Fruit fly (Drosophila melanogaster) whole organism, embryonic: ENCODE measurements around the gene Cht5.
A peak's percentile ranks its signal among the peaks of the same experiment; 100 is the strongest.

ENCODE experiments used
- Abd-B ChIP-seq: fragments of 200-800 bp; sonication (Bioruptor generic); optimal IDR thresholded peaks from 2 replicates; lab custom pipeline; 2018; ENCODE audit warnings: missing biosample characterization, mild to moderate bottlenecking, missing genetic modification characterization, moderate library complexity
- CG10543 ChIP-seq: fragments of 200-800 bp; sonication (Bioruptor generic); optimal IDR thresholded peaks from 3 replicates; lab custom pipeline; 2017; ENCODE audit warnings: missing biosample characterization, mild to moderate bottlenecking, missing genetic modification characterization, moderate library complexity
- CG11085 ChIP-seq: fragments of 200-800 bp; sonication (Bioruptor generic); IDR thresholded peaks from 2 replicates; pipeline ENCODE4 v1.3.6; 2022; ENCODE audit warnings: missing biosample characterization, missing genetic modification characterization
- CG11093 ChIP-seq: fragments of 200-800 bp; sonication (Bioruptor generic); IDR thresholded peaks from 3 replicates; pipeline ENCODE4 v1.3.6; 2022; ENCODE audit warnings: missing biosample characterization, missing genetic modification characterization
- CG11247 ChIP-seq: fragments of 200-800 bp; sonication (Bioruptor generic); IDR thresholded peaks from 2 replicates; pipeline ENCODE4 v1.3.6; 2022; ENCODE audit warnings: missing biosample characterization, missing genetic modification characterization
- CG11560 ChIP-seq: fragments of 200-800 bp; sonication (Bioruptor generic); IDR thresholded peaks from 3 replicates; pipeline ENCODE4 v1.3.6; 2022; ENCODE audit warnings: missing biosample characterization, missing genetic modification characterization
- CG11723 ChIP-seq: fragments of 200-800 bp; sonication (Bioruptor generic); optimal IDR thresholded peaks from 2 replicates; lab custom pipeline; 2017; ENCODE audit warnings: missing biosample characterization, mild to moderate bottlenecking, missing genetic modification characterization
- CG12942 ChIP-seq: fragments of 200-800 bp; sonication (Bioruptor generic); optimal IDR thresholded peaks from 3 replicates; lab custom pipeline; 2016; ENCODE audit warnings: missing biosample characterization, missing genetic modification characterization
- CG13775 ChIP-seq: fragments of 200-800 bp; sonication (Bioruptor generic); optimal IDR thresholded peaks from 3 replicates; lab custom pipeline; 2017; ENCODE audit warnings: missing biosample characterization, mild to moderate bottlenecking, missing genetic modification characterization
- CG13894 ChIP-seq: fragments of 200-800 bp; sonication (Bioruptor generic); optimal IDR thresholded peaks from 3 replicates; lab custom pipeline; 2018; ENCODE audit warnings: missing biosample characterization, mild to moderate bottlenecking, missing genetic modification characterization, moderate library complexity
- CG1529 ChIP-seq: fragments of 200-800 bp; sonication (Bioruptor generic); optimal IDR thresholded peaks from 3 replicates; lab custom pipeline; 2018; ENCODE audit warnings: missing biosample characterization, missing genetic modification characterization
- CG15479 ChIP-seq: fragments of 200-800 bp; sonication (Bioruptor generic); optimal IDR thresholded peaks from 3 replicates; lab custom pipeline; 2019; ENCODE audit warnings: missing biosample characterization, mild to moderate bottlenecking, missing genetic modification characterization, moderate library complexity
- CG15514 ChIP-seq: fragments of 200-800 bp; sonication (Bioruptor generic); optimal IDR thresholded peaks from 3 replicates; lab custom pipeline; 2017; ENCODE audit warnings: missing biosample characterization, missing genetic modification characterization, mild to moderate bottlenecking, moderate library complexity, missing genetic modification reagents
- CG17361 ChIP-seq: fragments of 200-800 bp; sonication (Bioruptor generic); IDR thresholded peaks from 3 replicates; pipeline ENCODE4 v1.3.6; 2022; ENCODE audit warnings: missing biosample characterization, missing genetic modification characterization
- CG17829 ChIP-seq: fragments of 200-800 bp; optimal IDR thresholded peaks from 2 replicates; lab custom pipeline; 2019; ENCODE audit warnings: missing biosample characterization, mild to moderate bottlenecking, missing genetic modification characterization, moderate library complexity
- CG17912 ChIP-seq: fragments of 200-800 bp; sonication (Bioruptor generic); optimal IDR thresholded peaks from 2 replicates; lab custom pipeline; 2018; ENCODE audit warnings: missing biosample characterization, mild to moderate bottlenecking, missing genetic modification characterization
- CG18262 ChIP-seq: fragments of 200-800 bp; optimal IDR thresholded peaks from 3 replicates; lab custom pipeline; 2019; ENCODE audit warnings: missing biosample characterization, mild to moderate bottlenecking, missing genetic modification characterization, moderate library complexity
- CG1832 ChIP-seq: fragments of 200-800 bp; sonication (Bioruptor generic); optimal IDR thresholded peaks from 2 replicates; lab custom pipeline; 2017; ENCODE audit warnings: missing biosample characterization, mild to moderate bottlenecking, missing genetic modification characterization, inconsistent platforms
- CG18599 ChIP-seq: fragments of 200-800 bp; sonication (Bioruptor generic); optimal IDR thresholded peaks from 3 replicates; lab custom pipeline; 2017; ENCODE audit warnings: missing biosample characterization, missing genetic modification characterization, mild to moderate bottlenecking, moderate library complexity, missing genetic modification reagents
- CG43689 ChIP-seq: fragments of 200-800 bp; sonication (Bioruptor generic); IDR thresholded peaks from 2 replicates; pipeline ENCODE4 v1.3.6; 2022; ENCODE audit warnings: missing biosample characterization, missing genetic modification characterization
- CG4820 ChIP-seq: fragments of 200-800 bp; sonication (Bioruptor generic); optimal IDR thresholded peaks from 3 replicates; lab custom pipeline; 2016; ENCODE audit warnings: missing biosample characterization, missing genetic modification characterization
- CG5953 ChIP-seq: fragments of 200-800 bp; sonication (Bioruptor generic); IDR thresholded peaks from 2 replicates; pipeline ENCODE4 v1.3.6; 2022; ENCODE audit warnings: missing biosample characterization, missing genetic modification characterization
- CG6175 ChIP-seq: fragments of 200-800 bp; sonication (Bioruptor generic); IDR thresholded peaks from 3 replicates; pipeline ENCODE4 v1.3.6; 2022; ENCODE audit warnings: missing biosample characterization, missing genetic modification characterization
- CG6854 ChIP-seq: fragments of 200-800 bp; sonication (Bioruptor generic); optimal IDR thresholded peaks from 3 replicates; lab custom pipeline; 2017; ENCODE audit warnings: missing biosample characterization, mild to moderate bottlenecking, missing genetic modification characterization
- CG8089 ChIP-seq: fragments of 200-800 bp; sonication (Bioruptor generic); optimal IDR thresholded peaks from 3 replicates; lab custom pipeline; 2016; ENCODE audit warnings: missing biosample characterization, missing genetic modification characterization
- CG9215 ChIP-seq: fragments of 200-800 bp; sonication (Bioruptor generic); IDR thresholded peaks from 2 replicates; pipeline ENCODE4 v1.3.6; 2022; ENCODE audit warnings: missing biosample characterization, missing genetic modification characterization
- Camta ChIP-seq: fragments of 200-800 bp; sonication (Bioruptor generic); optimal IDR thresholded peaks from 2 replicates; lab custom pipeline; 2016; ENCODE audit warnings: missing biosample characterization, missing genetic modification characterization
- CkIIα-i1 ChIP-seq: fragments of 200-800 bp; sonication (Bioruptor generic); IDR thresholded peaks from 2 replicates; pipeline ENCODE4 v1.3.6; 2022; ENCODE audit warnings: missing biosample characterization, missing genetic modification characterization
- Eip74EF ChIP-seq, 2 experiments: fragments of 200-800 bp in 1 of 2; fragments of >200 bp in 1 of 2; sonication (Bioruptor generic) in 1 of 2; optimal IDR thresholded peaks; 2 replicates each; lab custom pipeline; 2017 to 2019; ENCODE audit warnings: missing biosample characterization in 2 of 2, missing genetic modification characterization in 2 of 2, mild to moderate bottlenecking in 1 of 2, moderate library complexity in 1 of 2
- Ets65A ChIP-seq: fragments of 200-800 bp; sonication (Bioruptor generic); peaks from one replicate; lab custom pipeline; 2016; ENCODE audit warnings: missing biosample characterization, missing genetic modification characterization
- Hr78 ChIP-seq, 2 experiments: fragments of 200-800 bp in 1 of 2; fragments of >200 bp in 1 of 2; sonication (Bioruptor generic) in 1 of 2; optimal IDR thresholded peaks; 2 replicates each; lab custom pipeline; 2017 to 2019; ENCODE audit warnings: missing biosample characterization in 2 of 2, missing genetic modification characterization in 2 of 2, mild to moderate bottlenecking in 1 of 2, moderate library complexity in 1 of 2
- Mrtf ChIP-seq: fragments of 200-800 bp; sonication (Bioruptor generic); IDR thresholded peaks from 3 replicates; pipeline ENCODE4 v1.3.6; 2022; ENCODE audit warnings: missing biosample characterization, missing genetic modification characterization
- NK7.1 ChIP-seq: fragments of 200-800 bp; sonication (Bioruptor generic); optimal IDR thresholded peaks from 3 replicates; lab custom pipeline; 2016; ENCODE audit warnings: missing biosample characterization, missing genetic modification characterization
- Oaz ChIP-seq: fragments of 200-800 bp; sonication (Bioruptor generic); IDR thresholded peaks from 2 replicates; pipeline ENCODE4 v1.3.6; 2022; ENCODE audit warnings: missing biosample characterization, missing genetic modification characterization
- aop ChIP-seq: fragments of 200-800 bp; sonication (Bioruptor generic); IDR thresholded peaks from 2 replicates; pipeline ENCODE4 v1.3.6; 2022; ENCODE audit warnings: missing biosample characterization, missing genetic modification characterization
- bab2 ChIP-seq: fragments of 200-800 bp; sonication (Bioruptor generic); optimal IDR thresholded peaks from 2 replicates; lab custom pipeline; 2016; ENCODE audit warnings: missing biosample characterization, missing genetic modification characterization
- cato ChIP-seq: fragments of 200-800 bp; sonication (Bioruptor generic); optimal IDR thresholded peaks from 2 replicates; lab custom pipeline; 2016; ENCODE audit warnings: missing biosample characterization, missing genetic modification characterization, borderline replicate concordance
- chn ChIP-seq: fragments of 200-800 bp; sonication (Bioruptor generic); optimal IDR thresholded peaks from 2 replicates; lab custom pipeline; 2016; ENCODE audit warnings: missing biosample characterization, missing genetic modification characterization
- cwo ChIP-seq: fragments of 200-800 bp; sonication (Bioruptor generic); optimal IDR thresholded peaks from 3 replicates; lab custom pipeline; 2017; ENCODE audit warnings: missing biosample characterization, missing genetic modification characterization, mild to moderate bottlenecking, moderate library complexity, missing genetic modification reagents
- hth ChIP-seq: fragments of >200 bp; optimal IDR thresholded peaks from 2 replicates; lab custom pipeline; 2017; ENCODE audit warnings: inconsistent platforms
- jing ChIP-seq: fragments of 200-800 bp; sonication (Bioruptor generic); optimal IDR thresholded peaks from 2 replicates; lab custom pipeline; 2018; ENCODE audit warnings: missing biosample characterization, mild to moderate bottlenecking, missing genetic modification characterization
- jumu ChIP-seq: fragments of 200-800 bp; sonication (Bioruptor generic); optimal IDR thresholded peaks from 3 replicates; lab custom pipeline; 2016; ENCODE audit warnings: missing biosample characterization, missing genetic modification characterization
- maf-S ChIP-seq: fragments of 200-800 bp; sonication (Bioruptor generic); optimal IDR thresholded peaks from 2 replicates; lab custom pipeline; 2016; ENCODE audit warnings: missing biosample characterization, missing genetic modification characterization
- pb ChIP-seq: fragments of 200-800 bp; sonication (Bioruptor generic); optimal IDR thresholded peaks from 3 replicates; lab custom pipeline; 2016; ENCODE audit warnings: missing biosample characterization, missing genetic modification characterization
- phol ChIP-seq: fragments of 200-800 bp; sonication (Bioruptor generic); optimal IDR thresholded peaks from 3 replicates; lab custom pipeline; 2018; ENCODE audit warnings: missing biosample characterization, mild to moderate bottlenecking, missing genetic modification characterization, moderate library complexity
- ro ChIP-seq: fragments of 200-800 bp; sonication (Bioruptor generic); IDR thresholded peaks from 2 replicates; pipeline ENCODE4 v1.3.6; 2022; ENCODE audit warnings: missing biosample characterization, missing genetic modification characterization
- sens ChIP-seq: fragments of 200-800 bp; sonication (Bioruptor generic); peaks from one replicate; lab custom pipeline; 2016; ENCODE audit warnings: missing biosample characterization, missing genetic modification characterization
- shn ChIP-seq: fragments of 200-800 bp; sonication (Bioruptor generic); optimal IDR thresholded peaks from 3 replicates; lab custom pipeline; 2016; ENCODE audit warnings: missing biosample characterization, missing genetic modification characterization
- slp2 ChIP-seq: fragments of 200-800 bp; sonication (Bioruptor generic); optimal IDR thresholded peaks from 2 replicates; lab custom pipeline; 2016; ENCODE audit warnings: missing biosample characterization, missing genetic modification characterization
- vnd ChIP-seq: fragments of 200-800 bp; sonication (Bioruptor generic); IDR thresholded peaks from 3 replicates; pipeline ENCODE4 v1.3.6; 2022; ENCODE audit warnings: missing biosample characterization, missing genetic modification characterization; ENCODE audit not compliant: partially characterized antibody
- yki ChIP-seq: fragments of >200 bp; optimal IDR thresholded peaks from 3 replicates; lab custom pipeline; 2018

Cht5 gene

dm6 chr3R:13793979-13794665 is 26.8 kb downstream of the Cht5 start (continued):
- no peak for TF ChIP-seq chn (GFP tag; lab: Kevin White, UChicago)
- no peak for TF ChIP-seq shn (GFP tag; lab: Kevin White, UChicago)
- no peak for TF ChIP-seq hth (lab: Kevin White, UChicago)
- TF ChIP-seq CG15514 (GFP tag; lab: Kevin White, UChicago), result no peak
- no peak for TF ChIP-seq bab2
- TF ChIP-seq pb, result no peak
- TF ChIP-seq yki (lab: Kevin White, UChicago), result no peak
- peak; percentile 25 for TF ChIP-seq CG11723 (GFP tag; lab: Kevin White, UChicago)
- peak; percentile 58 for TF ChIP-seq CG4820 (GFP tag; lab: Kevin White, UChicago)
- TF ChIP-seq cato (GFP tag; lab: Kevin White, UChicago), result peak; percentile 56
- peak; percentile 45; the same call in 1 of the 3 replicates for TF ChIP-seq Mrtf (GFP tag; lab: Robert Waterston, UW)
- no peak for TF ChIP-seq CG10543 (GFP tag; lab: Kevin White, UChicago)
- no peak for TF ChIP-seq CG1832 (GFP tag; lab: Kevin White, UChicago)
- no peak for TF ChIP-seq CG15479
- TF ChIP-seq CG13894 (tag; lab: Kevin White, UChicago), result no peak
- TF ChIP-seq CG8089 (GFP tag; lab: Kevin White, UChicago), result no peak
- peak; percentile 45 for TF ChIP-seq Abd-B (GFP tag; lab: Kevin White, UChicago)
- peak; percentile 82 for TF ChIP-seq CG18262 (tag; lab: Kevin White, UChicago)
- no peak for TF ChIP-seq jumu (GFP tag; lab: Kevin White, UChicago)
- peak; percentile 17 for TF ChIP-seq Ets65A (GFP tag; lab: Kevin White, UChicago)
- TF ChIP-seq cwo (GFP tag; lab: Kevin White, UChicago), result no peak
- TF ChIP-seq Oaz, result no peak
- peak; percentile 91 for TF ChIP-seq sens (GFP tag; lab: Kevin White, UChicago)
- TF ChIP-seq CG17829, result peak; percentile 71
- TF ChIP-seq CG6175 (GFP tag; lab: Robert Waterston, UW), result no peak
- peak; percentile 40 for TF ChIP-seq CG12942 (GFP tag; lab: Kevin White, UChicago)
- TF ChIP-seq CG13775, result peak; percentile 42
- peak; percentile 57 for TF ChIP-seq CG18599 (GFP tag; lab: Kevin White, UChicago)
- no peak for TF ChIP-seq CkIIα-i1 (GFP tag; lab: Robert Waterston, UW)
- peak; percentile 65 for TF ChIP-seq CG17361
- TF ChIP-seq CG11093, result no peak
- peak; percentile 72 for TF ChIP-seq jing
- TF ChIP-seq aop (GFP tag; lab: Robert Waterston, UW), result no peak
- no peak for TF ChIP-seq Camta (GFP tag; lab: Kevin White, UChicago)
- TF ChIP-seq Hr78 (GFP tag; optimal IDR thresholded peaks at IDR 0.05; lab: Kevin White, UChicago), result peak in 1 of 2 experiments; percentile 67
- no peak for TF ChIP-seq CG43689 (GFP tag; lab: Robert Waterston, UW)
- peak; percentile 10 for TF ChIP-seq NK7.1 (GFP tag; lab: Kevin White, UChicago)
- no peak for TF ChIP-seq slp2 (GFP tag; lab: Kevin White, UChicago)
- TF ChIP-seq ro, result no peak
- TF ChIP-seq phol (tag; lab: Kevin White, UChicago), result peak; percentile 85
- no peak for TF ChIP-seq vnd (GFP tag; lab: Robert Waterston, UW)
- no peak for TF ChIP-seq CG17912
- no peak for TF ChIP-seq CG11560 (tag; lab: Robert Waterston, UW)
- no peak for TF ChIP-seq CG5953 (GFP tag; lab: Robert Waterston, UW)
- TF ChIP-seq maf-S (GFP tag; lab: Kevin White, UChicago), result no peak
- TF ChIP-seq Eip74EF (GFP tag; optimal IDR thresholded peaks at IDR 0.05; lab: Kevin White, UChicago), result peak in 1 of 2 experiments; percentile 4
- no peak for TF ChIP-seq CG11247 (GFP tag; lab: Robert Waterston, UW)
- no peak for TF ChIP-seq CG6854 (GFP tag; lab: Kevin White, UChicago)
- no peak for TF ChIP-seq CG9215 (GFP tag; lab: Robert Waterston, UW)
- no peak for TF ChIP-seq CG11085
- peak; percentile 83 for TF ChIP-seq CG1529
